Worm (Caenorhabditis elegans) whole organism, mixed stage, embryonic: ENCODE results near the gene nape-2.

Experiments
- ceh-43 ChIP-seq: fragments of 200-800 bp; sonication (Bioruptor generic); optimal IDR thresholded peaks from 2 replicates; lab custom pipeline; 2018; ENCODE audit warnings: mild to moderate bottlenecking, missing genetic modification characterization, moderate library complexity, missing compliant biosample characterization
- nhr-237 ChIP-seq: fragments of 150-350 bp; optimal IDR thresholded peaks from 2 replicates; lab custom pipeline; 2014; ENCODE audit warnings: missing biosample characterization, missing genetic modification characterization
- unc-120 ChIP-seq: sonication (generic microtip); optimal IDR thresholded peaks from 2 replicates; lab custom pipeline; 2017; ENCODE audit warnings: missing genetic modification characterization, missing compliant biosample characterization; ENCODE audit not compliant: poor library complexity, severe bottlenecking
- unc-39 ChIP-seq: fragments of 150-350 bp; optimal IDR thresholded peaks from 2 replicates; lab custom pipeline; 2014; ENCODE audit warnings: missing biosample characterization, missing genetic modification characterization
- unc-62 ChIP-seq: fragments of 150-350 bp; optimal IDR thresholded peaks from 2 replicates; lab custom pipeline; 2014; ENCODE audit warnings: missing biosample characterization, missing genetic modification reagents, missing genetic modification characterization
- zip-8 ChIP-seq: fragments of 150-350 bp; optimal IDR thresholded peaks from 2 replicates; lab custom pipeline; 2014; ENCODE audit warnings: missing biosample characterization, missing genetic modification characterization

- no peak for TF ChIP-seq nhr-237 (tag; lab: Kevin White, UChicago)
- no peak for TF ChIP-seq unc-62 (GFP tag; lab: Kevin White, UChicago)
- TF ChIP-seq unc-39 (tag; lab: Kevin White, UChicago): no peak
- TF ChIP-seq zip-8: no peak
- TF ChIP-seq ceh-43: no peak
- TF ChIP-seq unc-120 (tag; lab: Kevin White, UChicago): no peak
These were observed 16.0 kb downstream of the nape-2 start, which contains the start of gene Y37E11AM.4 for ce11 chrIV:3722690-3723089.
